Worm (Caenorhabditis elegans): Measurements from ENCODE around the gene htz-1.

The htz-1 gene

ce11 chrIV:4398890-4399289 lies 47.1 kb upstream of the htz-1 start:
- TF ChIP-seq nhr-12 (tag; optimal IDR thresholded peaks at IDR 0.05) (no peak), drap-1 (GFP tag; optimal IDR thresholded peaks at IDR 0.05) (no peak), blmp-1 (tag; optimal IDR thresholded peaks at IDR 0.05) (no peak), unc-39 (tag; optimal IDR thresholded peaks at IDR 0.05) (no peak), ces-1 (GFP tag; optimal IDR thresholded peaks at IDR 0.05) (no peak), mep-1 (tag; optimal IDR thresholded peaks at IDR 0.05) (no peak), lin-13 (tag; optimal IDR thresholded peaks at IDR 0.05) (no peak), hlh-1 (tag; optimal IDR thresholded peaks at IDR 0.05) (no peak), lsy-2 (tag; optimal IDR thresholded peaks at IDR 0.05) (no peak), ztf-11 (tag; optimal IDR thresholded peaks at IDR 0.05) (no peak), nhr-28 (tag; optimal IDR thresholded peaks at IDR 0.05) (no peak), ceh-43 (GFP tag; optimal IDR thresholded peaks at IDR 0.05) (no peak), ham-2 (GFP tag; optimal IDR thresholded peaks at IDR 0.05) (no peak)

DNA sequence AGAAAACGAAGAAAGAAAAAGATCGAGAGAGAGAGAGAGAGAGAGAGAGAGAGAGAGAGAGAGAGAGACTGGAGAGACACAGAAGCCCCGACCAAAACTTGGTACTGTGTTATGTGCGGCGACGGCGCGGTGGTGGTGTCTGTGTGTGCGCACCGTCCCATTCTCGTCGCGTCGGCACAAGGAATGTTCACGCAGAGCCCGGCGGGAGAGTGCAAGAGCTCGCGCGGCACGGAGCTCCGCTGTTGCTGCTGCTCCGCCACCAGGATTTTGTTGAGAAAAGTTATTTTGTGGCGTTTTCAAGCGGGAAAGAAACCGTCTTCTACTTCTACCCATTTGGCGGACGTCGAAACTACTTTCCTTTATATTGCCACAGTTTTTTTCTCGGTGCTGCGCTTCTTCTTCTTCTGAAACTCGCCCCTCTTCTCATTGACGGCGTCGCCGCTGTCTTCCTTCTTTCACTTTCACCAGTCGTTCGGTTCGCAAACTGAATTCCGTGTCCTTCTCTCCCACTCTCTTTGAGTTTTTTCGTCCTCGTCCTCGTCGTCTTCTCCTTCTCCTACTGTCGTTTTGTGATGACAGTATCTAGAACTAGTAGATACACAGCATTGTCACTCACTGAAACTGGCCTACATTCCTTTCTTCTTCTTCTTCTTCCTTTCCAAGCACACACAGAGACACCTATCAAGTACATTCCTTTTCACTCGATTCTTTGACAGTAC lies 46.4 kb upstream of the htz-1 start:
- TF ChIP-seq M03D4.4 (tag; optimal IDR thresholded peaks at IDR 0.05) (no peak), pha-4 (tag; optimal IDR thresholded peaks at IDR 0.05) (peak; percentile 12)

DNA sequence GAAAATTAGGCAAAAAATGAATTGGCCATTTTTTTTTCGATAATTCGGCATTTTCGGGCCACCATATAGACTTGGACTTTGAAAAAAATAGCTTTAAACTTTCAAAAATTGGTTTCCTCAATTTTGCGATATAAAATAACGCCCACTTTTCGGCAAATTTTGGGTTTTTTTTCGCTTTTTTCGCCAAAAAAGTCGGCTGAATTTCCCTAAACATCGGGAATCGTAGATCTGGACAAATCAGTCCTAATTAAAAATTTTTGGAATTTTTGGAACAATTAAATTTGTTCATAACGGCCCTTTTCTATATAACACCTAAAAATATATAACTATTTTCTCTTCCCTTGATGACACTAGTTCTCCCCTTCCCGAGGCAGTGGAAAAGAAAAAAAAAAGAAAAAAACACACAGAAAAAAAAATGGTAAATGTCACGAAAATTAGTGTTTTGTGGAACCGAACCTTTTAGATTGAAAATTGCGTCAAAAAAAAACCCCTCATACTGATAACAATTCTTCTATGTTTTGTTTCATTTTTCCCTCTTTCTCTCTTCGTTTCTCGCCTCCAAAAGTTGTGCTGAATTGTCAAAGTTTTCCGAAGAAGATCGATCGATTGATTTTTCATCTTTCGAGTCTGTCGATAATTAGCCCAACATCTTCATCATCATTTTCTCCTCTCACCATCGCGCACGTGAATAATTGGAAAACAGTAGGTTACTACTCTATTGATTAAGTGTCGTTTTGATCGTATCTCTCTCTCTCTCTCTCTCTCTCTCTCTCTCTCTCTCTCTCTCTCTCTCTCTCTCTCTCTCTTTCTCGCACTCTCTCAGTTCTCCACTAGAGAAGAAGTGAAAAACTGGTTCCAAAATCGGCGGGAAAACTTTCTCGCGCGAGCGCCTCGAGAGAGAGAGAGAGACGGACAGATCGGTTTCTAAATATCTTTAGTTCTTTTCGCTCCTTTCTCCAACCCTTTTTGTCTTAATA lies 45.4 kb upstream of the htz-1 start, which contains the start of gene Y24D9A.6:
Y24D9A.6 (minus strand) TSS at position 51 of the 977 bp plus-strand sequence.
- TF ChIP-seq elt-1 (tag; optimal IDR thresholded peaks at IDR 0.05; ENCODE audit: borderline replicate concordance, insufficient read depth) (peak; percentile 53), nhr-237 (tag; optimal IDR thresholded peaks at IDR 0.05) (peak; percentile 54), sem-2 (GFP tag; optimal IDR thresholded peaks at IDR 0.05) (no peak), unc-62 (GFP tag; optimal IDR thresholded peaks at IDR 0.05) (peak; percentile 23), blmp-1 (tag; optimal IDR thresholded peaks at IDR 0.05) (peak; percentile 66)

DNA sequence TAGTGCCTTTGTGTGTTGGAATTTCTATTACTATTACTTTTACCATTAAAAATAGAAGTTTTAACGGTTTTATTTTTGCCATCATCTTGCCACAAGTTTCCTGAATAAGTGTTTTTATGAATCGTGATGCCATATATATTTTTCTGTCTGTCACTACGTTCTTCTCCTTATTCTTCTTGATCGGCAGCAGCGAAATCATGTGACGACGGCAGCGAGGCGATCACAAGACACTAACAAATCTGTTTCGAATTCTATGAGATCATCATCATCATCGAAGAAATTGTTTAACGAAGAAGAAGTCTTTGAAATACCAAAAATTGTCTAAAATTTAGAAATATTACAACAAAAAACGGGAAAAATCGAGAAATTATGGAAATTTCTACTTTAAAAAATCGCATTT lies 43.6 kb upstream of the htz-1 start:
- TF ChIP-seq ham-2 (GFP tag; optimal IDR thresholded peaks at IDR 0.05), result no peak
- no peak for TF ChIP-seq drap-1 (GFP tag; optimal IDR thresholded peaks at IDR 0.05)
- no peak for TF ChIP-seq nhr-76 (tag; optimal IDR thresholded peaks at IDR 0.05)
- no peak for TF ChIP-seq unc-62 (GFP tag; optimal IDR thresholded peaks at IDR 0.05)
- TF ChIP-seq tbx-8 (GFP tag; optimal IDR thresholded peaks at IDR 0.05), result no peak
- no peak for TF ChIP-seq ceh-39 (tag; optimal IDR thresholded peaks at IDR 0.05)
- no peak for TF ChIP-seq snpc-4 (tag; optimal IDR thresholded peaks at IDR 0.05)
- TF ChIP-seq nhr-28 (tag; optimal IDR thresholded peaks at IDR 0.05), result no peak
- no peak for TF ChIP-seq bed-3 (GFP tag; optimal IDR thresholded peaks at IDR 0.05)
- no peak for TF ChIP-seq blmp-1 (tag; optimal IDR thresholded peaks at IDR 0.05)
- TF ChIP-seq flh-1 (GFP tag; optimal IDR thresholded peaks at IDR 0.05), result no peak
- no peak for TF ChIP-seq nhr-12 (tag; optimal IDR thresholded peaks at IDR 0.05)
- TF ChIP-seq M03D4.4 (tag; optimal IDR thresholded peaks at IDR 0.05), result no peak
- no peak for TF ChIP-seq ces-1 (GFP tag; optimal IDR thresholded peaks at IDR 0.05)
- TF ChIP-seq lsy-2 (tag; optimal IDR thresholded peaks at IDR 0.05), result no peak
- no peak for TF ChIP-seq unc-120 (tag; optimal IDR thresholded peaks at IDR 0.05; ENCODE audit: poor library complexity, severe bottlenecking)
- TF ChIP-seq ceh-83 (GFP tag; optimal IDR thresholded peaks at IDR 0.05), result no peak
- TF ChIP-seq nhr-2 (tag; optimal IDR thresholded peaks at IDR 0.05), result no peak

DNA sequence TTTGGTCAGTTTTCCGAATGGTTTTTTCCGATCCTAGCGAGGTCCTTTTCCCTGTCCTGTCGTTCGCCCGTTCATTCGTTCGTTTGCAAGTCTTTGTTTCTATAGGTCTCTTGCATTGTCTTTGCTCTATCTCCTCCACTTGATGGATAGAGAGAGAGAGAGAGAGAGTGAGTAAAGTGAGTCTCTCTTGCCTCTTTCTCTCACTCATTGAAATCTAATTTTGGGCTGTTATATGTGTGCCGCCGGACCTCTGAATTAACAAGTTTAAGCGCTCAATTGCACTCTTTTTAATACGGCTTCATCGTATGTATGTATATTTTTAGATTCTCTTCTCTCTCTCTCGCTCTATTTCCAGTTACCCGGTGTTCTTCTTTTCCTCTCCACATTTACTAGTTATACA lies 42.1 kb upstream of the htz-1 start:
- peak; percentile 99 for TF ChIP-seq ces-1 (GFP tag; optimal IDR thresholded peaks at IDR 0.05)
- TF ChIP-seq zip-8 (tag; optimal IDR thresholded peaks at IDR 0.05), result no peak
- no peak for TF ChIP-seq ham-2 (GFP tag; optimal IDR thresholded peaks at IDR 0.05)
- TF ChIP-seq nhr-237 (tag; optimal IDR thresholded peaks at IDR 0.05), result no peak

Data from whole organism, mixed stage, embryonic.